Fruit fly (Drosophila melanogaster): Measurements from ENCODE around the gene tko.

DNA sequence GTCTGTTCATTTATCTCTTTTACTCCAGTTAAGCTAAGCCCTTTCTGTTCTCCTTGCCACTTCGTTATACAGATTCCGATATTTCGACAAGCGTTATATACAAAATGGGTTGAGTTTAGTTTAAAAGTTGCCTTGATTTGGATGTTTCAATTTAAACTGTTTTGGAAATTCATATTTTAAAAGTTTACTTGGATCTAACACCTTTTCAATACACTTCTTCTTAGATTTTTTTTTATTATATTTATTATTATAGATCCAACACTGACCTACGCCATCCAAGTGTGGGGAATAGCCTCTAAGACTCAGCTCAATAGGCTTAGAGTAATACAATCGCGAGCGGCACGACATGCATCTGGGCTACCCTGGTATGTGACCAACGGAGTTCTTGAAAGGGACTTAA is 18.0 kb downstream of the tko start, which contains the start of gene CG32797:
- TF ChIP-seq pad (GFP tag; optimal IDR thresholded peaks at IDR 0.05), result no peak
- TF ChIP-seq CG33017 (tag; optimal IDR thresholded peaks at IDR 0.05), result no peak
- no peak for TF ChIP-seq cnc (optimal IDR thresholded peaks at IDR 0.05)
- TF ChIP-seq toe (GFP tag; optimal IDR thresholded peaks at IDR 0.05), result no peak
- no peak for TF ChIP-seq CG7045 (GFP tag; optimal IDR thresholded peaks at IDR 0.05)
- TF ChIP-seq ovo (GFP tag; optimal IDR thresholded peaks at IDR 0.05), result no peak
- TF ChIP-seq Mnt (GFP tag; optimal IDR thresholded peaks at IDR 0.05), result no peak
- no peak for TF ChIP-seq tj (GFP tag; optimal IDR thresholded peaks at IDR 0.05)
- TF ChIP-seq CG1620 (GFP tag; optimal IDR thresholded peaks at IDR 0.05), result no peak
- TF ChIP-seq CG12768 (GFP tag; optimal IDR thresholded peaks at IDR 0.05), result no peak
- no peak for TF ChIP-seq CG11617 (GFP tag; optimal IDR thresholded peaks at IDR 0.05)
- no peak for TF ChIP-seq CG14711 (tag; optimal IDR thresholded peaks at IDR 0.05)
- no peak for TF ChIP-seq CG7101 (tag; optimal IDR thresholded peaks at IDR 0.05)
- TF ChIP-seq kay (GFP tag; ENCODE audit: borderline replicate concordance), result no peak

Data from whole organism, adult.